Worm (Caenorhabditis elegans) whole organism, L2 larva: ENCODE results near the gene aqp-3.

Source experiments
- aly-2 ChIP-seq: fragments of 150-350 bp; optimal IDR thresholded peaks from 2 replicates; lab custom pipeline; 2014; ENCODE audit warnings: missing biosample characterization, missing genetic modification characterization
- ceh-16 ChIP-seq: fragments of 150-350 bp; optimal IDR thresholded peaks from 2 replicates; lab custom pipeline; 2014; ENCODE audit warnings: missing biosample characterization, missing genetic modification characterization
- lin-13 ChIP-seq: fragments of 150-350 bp; optimal IDR thresholded peaks from 2 replicates; lab custom pipeline; 2014; ENCODE audit warnings: missing biosample characterization, missing genetic modification reagents, missing genetic modification characterization
- nhr-12 ChIP-seq: fragments of 150-350 bp; optimal IDR thresholded peaks from 2 replicates; lab custom pipeline; 2014; ENCODE audit warnings: missing biosample characterization, missing genetic modification characterization
- nhr-6 ChIP-seq: fragments of 150-350 bp; optimal IDR thresholded peaks from 2 replicates; lab custom pipeline; 2014; ENCODE audit warnings: missing biosample characterization, missing genetic modification characterization
- nhr-77 ChIP-seq: fragments of 150-350 bp; optimal IDR thresholded peaks from 2 replicates; lab custom pipeline; 2014; ENCODE audit warnings: missing biosample characterization, missing genetic modification characterization
- sem-4 ChIP-seq: fragments of 150-350 bp; optimal IDR thresholded peaks from 2 replicates; lab custom pipeline; 2014; ENCODE audit warnings: missing biosample characterization, missing genetic modification reagents, missing genetic modification characterization
- skn-1 ChIP-seq: sonication (generic microtip); optimal IDR thresholded peaks from 2 replicates; lab custom pipeline; 2017; ENCODE audit warnings: missing biosample characterization, missing genetic modification characterization
- snpc-4 ChIP-seq: fragments of 150-350 bp; optimal IDR thresholded peaks from 2 replicates; lab custom pipeline; 2014; ENCODE audit warnings: missing biosample characterization, missing genetic modification characterization
- unc-62 ChIP-seq: fragments of 150-350 bp; optimal IDR thresholded peaks from 2 replicates; lab custom pipeline; 2014; ENCODE audit warnings: missing biosample characterization, missing genetic modification reagents, missing genetic modification characterization
- ztf-11 ChIP-seq: sonication (generic microtip); optimal IDR thresholded peaks from 2 replicates; lab custom pipeline; 2017; ENCODE audit warnings: missing biosample characterization, missing genetic modification characterization

ce11 chrIV:11006868-11007267, 40.6 kb upstream of the aqp-3 start:
- TF ChIP-seq skn-1 = no peak
- no peak for TF ChIP-seq nhr-6 (tag; lab: Kevin White, UChicago)
- no peak for TF ChIP-seq lin-13 (GFP tag; lab: Kevin White, UChicago)
- no peak for TF ChIP-seq nhr-12
- TF ChIP-seq sem-4 = no peak
- TF ChIP-seq snpc-4 (tag; lab: Kevin White, UChicago) = no peak
- TF ChIP-seq ceh-16 (tag; lab: Kevin White, UChicago) = no peak
- no peak for TF ChIP-seq aly-2 (tag; lab: Kevin White, UChicago)
- no peak for TF ChIP-seq ztf-11 (tag; lab: Kevin White, UChicago)
- no peak for TF ChIP-seq nhr-77 (tag; lab: Kevin White, UChicago)
- no peak for TF ChIP-seq unc-62 (GFP tag; lab: Kevin White, UChicago)
